Worm (Caenorhabditis elegans) whole organism, mixed stage, embryonic: ENCODE data around the gene Y22D7AR.6.

Experiments used
- M03D4.4 ChIP-seq: sonication (generic microtip); optimal IDR thresholded peaks from 2 replicates; lab custom pipeline; 2017; ENCODE audit warnings: mild to moderate bottlenecking, missing genetic modification characterization, missing compliant biosample characterization
- bed-3 ChIP-seq: fragments of 200-800 bp; sonication (Bioruptor generic); optimal IDR thresholded peaks from 3 replicates; lab custom pipeline; 2018; ENCODE audit warnings: mild to moderate bottlenecking, missing genetic modification characterization, moderate library complexity, missing compliant biosample characterization
- blmp-1 ChIP-seq: fragments of 150-350 bp; optimal IDR thresholded peaks from 2 replicates; lab custom pipeline; 2014; ENCODE audit warnings: missing biosample characterization, missing genetic modification characterization
- ceh-39 ChIP-seq: fragments of 150-350 bp; optimal IDR thresholded peaks from 2 replicates; lab custom pipeline; 2014; ENCODE audit warnings: missing biosample characterization, missing genetic modification characterization
- ceh-43 ChIP-seq: fragments of 200-800 bp; sonication (Bioruptor generic); optimal IDR thresholded peaks from 2 replicates; lab custom pipeline; 2018; ENCODE audit warnings: mild to moderate bottlenecking, missing genetic modification characterization, moderate library complexity, missing compliant biosample characterization
- ceh-83 ChIP-seq: fragments of 200-800 bp; sonication (Bioruptor generic); optimal IDR thresholded peaks from 2 replicates; lab custom pipeline; 2018; ENCODE audit warnings: mild to moderate bottlenecking, missing genetic modification characterization, missing compliant biosample characterization
- ces-1 ChIP-seq: fragments of 150-350 bp; optimal IDR thresholded peaks from 2 replicates; lab custom pipeline; 2014; ENCODE audit warnings: missing biosample characterization, missing genetic modification reagents, missing genetic modification characterization
- cnd-1 ChIP-seq: fragments of 200-800 bp; sonication (Bioruptor generic); optimal IDR thresholded peaks from 2 replicates; lab custom pipeline; 2018; ENCODE audit warnings: mild to moderate bottlenecking, missing genetic modification characterization, missing compliant biosample characterization
- drap-1 ChIP-seq: fragments of 200-800 bp; sonication (Bioruptor generic); optimal IDR thresholded peaks from 3 replicates; lab custom pipeline; 2018; ENCODE audit warnings: mild to moderate bottlenecking, missing genetic modification characterization, missing compliant biosample characterization
- elt-1 ChIP-seq: sonication (generic microtip); optimal IDR thresholded peaks from 2 replicates; lab custom pipeline; 2017; ENCODE audit warnings: missing genetic modification characterization, mild to moderate bottlenecking, missing compliant biosample characterization, antibody characterized with exemption, moderate library complexity, borderline replicate concordance; ENCODE audit not compliant: insufficient read depth
- elt-3 ChIP-seq: fragments of 150-350 bp; optimal IDR thresholded peaks from 2 replicates; lab custom pipeline; 2014; ENCODE audit warnings: missing biosample characterization, missing genetic modification characterization
- flh-1 ChIP-seq: fragments of 200-800 bp; sonication (Bioruptor generic); optimal IDR thresholded peaks from 2 replicates; lab custom pipeline; 2018; ENCODE audit warnings: mild to moderate bottlenecking, missing genetic modification characterization, moderate library complexity, missing compliant biosample characterization
- ham-2 ChIP-seq: fragments of 200-800 bp; sonication (Bioruptor generic); optimal IDR thresholded peaks from 2 replicates; lab custom pipeline; 2018; ENCODE audit warnings: mild to moderate bottlenecking, missing genetic modification characterization, missing compliant biosample characterization
- hlh-1 ChIP-seq: fragments of 150-350 bp; optimal IDR thresholded peaks from 2 replicates; lab custom pipeline; 2014; ENCODE audit warnings: missing biosample characterization, missing genetic modification reagents, missing genetic modification characterization
- lin-13 ChIP-seq: fragments of 150-350 bp; optimal IDR thresholded peaks from 2 replicates; lab custom pipeline; 2014; ENCODE audit warnings: missing biosample characterization, missing genetic modification characterization
- lin-32 ChIP-seq: fragments of 200-800 bp; sonication (Bioruptor generic); optimal IDR thresholded peaks from 2 replicates; lab custom pipeline; 2018; ENCODE audit warnings: mild to moderate bottlenecking, missing genetic modification characterization, missing compliant biosample characterization
- lsy-2 ChIP-seq: fragments of 150-350 bp; optimal IDR thresholded peaks from 2 replicates; lab custom pipeline; 2014; ENCODE audit warnings: missing biosample characterization, missing genetic modification characterization
- mab-5 ChIP-seq: fragments of 150-350 bp; optimal IDR thresholded peaks from 2 replicates; lab custom pipeline; 2014; ENCODE audit warnings: missing biosample characterization, missing genetic modification characterization
- mep-1 ChIP-seq: fragments of 150-350 bp; optimal IDR thresholded peaks from 2 replicates; lab custom pipeline; 2017; ENCODE audit warnings: missing biosample characterization, missing genetic modification reagents, missing genetic modification characterization, inconsistent platforms
- mls-2 ChIP-seq: sonication (generic microtip); optimal IDR thresholded peaks from 2 replicates; lab custom pipeline; 2016; ENCODE audit warnings: mild to moderate bottlenecking, missing genetic modification characterization, moderate library complexity, missing compliant biosample characterization
- nhr-12 ChIP-seq: fragments of 150-350 bp; optimal IDR thresholded peaks from 2 replicates; lab custom pipeline; 2014; ENCODE audit warnings: missing biosample characterization, missing genetic modification characterization
- nhr-2 ChIP-seq: fragments of 150-350 bp; optimal IDR thresholded peaks from 2 replicates; lab custom pipeline; 2014; ENCODE audit warnings: missing biosample characterization, missing genetic modification characterization
- nhr-28 ChIP-seq: fragments of 150-350 bp; optimal IDR thresholded peaks from 2 replicates; lab custom pipeline; 2014; ENCODE audit warnings: missing biosample characterization, missing genetic modification characterization
- pha-4 ChIP-seq: fragments of 150-350 bp; optimal IDR thresholded peaks from 2 replicates; lab custom pipeline; 2018; ENCODE audit warnings: missing biosample characterization, missing genetic modification reagents, missing genetic modification characterization
- snpc-4 ChIP-seq: fragments of 150-350 bp; optimal IDR thresholded peaks from 2 replicates; lab custom pipeline; 2014; ENCODE audit warnings: missing biosample characterization, missing genetic modification characterization
- sptf-1 ChIP-seq: sonication (generic microtip); optimal IDR thresholded peaks from 2 replicates; lab custom pipeline; 2017; ENCODE audit warnings: mild to moderate bottlenecking, missing genetic modification characterization, moderate library complexity, missing compliant biosample characterization
- tbx-8 ChIP-seq: fragments of 200-800 bp; sonication (Bioruptor generic); optimal IDR thresholded peaks from 2 replicates; lab custom pipeline; 2018; ENCODE audit warnings: mild to moderate bottlenecking, missing genetic modification characterization, moderate library complexity, missing compliant biosample characterization
- unc-39 ChIP-seq: fragments of 150-350 bp; optimal IDR thresholded peaks from 2 replicates; lab custom pipeline; 2014; ENCODE audit warnings: missing biosample characterization, missing genetic modification characterization
- unc-62 ChIP-seq: fragments of 150-350 bp; optimal IDR thresholded peaks from 2 replicates; lab custom pipeline; 2014; ENCODE audit warnings: missing biosample characterization, missing genetic modification reagents, missing genetic modification characterization
- zip-8 ChIP-seq: fragments of 150-350 bp; optimal IDR thresholded peaks from 2 replicates; lab custom pipeline; 2014; ENCODE audit warnings: missing biosample characterization, missing genetic modification characterization
- ztf-11 ChIP-seq: fragments of 150-350 bp; optimal IDR thresholded peaks from 2 replicates; lab custom pipeline; 2014; ENCODE audit warnings: missing biosample characterization, missing genetic modification characterization

Gene Y22D7AR.6

ce11 chrIII:1674760-1675159 lies 1.8 kb downstream of the Y22D7AR.6 start:
- TF ChIP-seq unc-39 (tag; lab: Kevin White, UChicago) (no peak), mab-5 (tag; lab: Kevin White, UChicago) (no peak), drap-1 (GFP tag; lab: Kevin White, UChicago) (no peak), lsy-2 (tag; lab: Kevin White, UChicago) (no peak), bed-3 (GFP tag; lab: Kevin White, UChicago) (no peak), ceh-39 (no peak), unc-62 (GFP tag; lab: Kevin White, UChicago) (no peak), nhr-12 (tag; lab: Kevin White, UChicago) (no peak), sptf-1 (tag; lab: Kevin White, UChicago) (no peak), hlh-1 (tag; lab: Kevin White, UChicago) (no peak), ham-2 (GFP tag; lab: Kevin White, UChicago) (no peak), nhr-2 (tag; lab: Kevin White, UChicago) (no peak), cnd-1 (no peak), mls-2 (no peak), ces-1 (GFP tag; lab: Kevin White, UChicago) (no peak), lin-32 (GFP tag; lab: Kevin White, UChicago) (no peak), M03D4.4 (tag; lab: Kevin White, UChicago) (no peak), ceh-83 (no peak)

ce11 chrIII:1673320-1673719 lies 3.2 kb downstream of the Y22D7AR.6 start:
- no peak for TF ChIP-seq unc-39 (tag; lab: Kevin White, UChicago)
- TF ChIP-seq pha-4 (tag; lab: Kevin White, UChicago) = no peak
- no peak for TF ChIP-seq lin-13
- no peak for TF ChIP-seq elt-3 (tag; lab: Kevin White, UChicago)
- TF ChIP-seq mep-1 = no peak
- TF ChIP-seq mab-5 (tag; lab: Kevin White, UChicago) = no peak
- no peak for TF ChIP-seq blmp-1
- no peak for TF ChIP-seq nhr-2 (tag; lab: Kevin White, UChicago)
- no peak for TF ChIP-seq mls-2
- TF ChIP-seq flh-1 (GFP tag; lab: Kevin White, UChicago) = no peak

ce11 chrIII:1668519-1668918 lies 8.0 kb downstream of the Y22D7AR.6 start, which contains the start of gene glb-30:
Gene glb-30, minus strand, starts transcription at chrIII:1668619.
- TF ChIP-seq ztf-11 (tag; lab: Kevin White, UChicago) = no peak
- no peak for TF ChIP-seq elt-1 (tag; lab: Kevin White, UChicago)
- no peak for TF ChIP-seq unc-39 (tag; lab: Kevin White, UChicago)
- no peak for TF ChIP-seq nhr-28 (tag; lab: Kevin White, UChicago)
- no peak for TF ChIP-seq flh-1 (GFP tag; lab: Kevin White, UChicago)
- no peak for TF ChIP-seq zip-8 (tag; lab: Kevin White, UChicago)
- TF ChIP-seq mep-1 = no peak
- TF ChIP-seq mab-5 (tag; lab: Kevin White, UChicago) = no peak
- TF ChIP-seq blmp-1 = no peak
- TF ChIP-seq ceh-43 = no peak

- no peak for TF ChIP-seq snpc-4 (tag; lab: Kevin White, UChicago)
- TF ChIP-seq, all 35 proteins: peak for 0
Measured at ce11 chrIII:1666893-1667292, 9.6 kb downstream of the Y22D7AR.6 start.

ce11 chrIII:1665799-1666308 lies 10.7 kb downstream of the Y22D7AR.6 start, which contains the start of gene Y22D7AR.3:
Gene Y22D7AR.3, minus strand, starts transcription at chrIII:1665849.
- no peak for TF ChIP-seq hlh-1 (tag; lab: Kevin White, UChicago)
- peak; percentile 40 for TF ChIP-seq zip-8 (tag; lab: Kevin White, UChicago)

ce11 chrIII:1665373-1665772 lies 11.1 kb downstream of the Y22D7AR.6 start:
- TF ChIP-seq elt-3 (tag; lab: Kevin White, UChicago) (no peak), pha-4 (tag; lab: Kevin White, UChicago) (no peak), lsy-2 (tag; lab: Kevin White, UChicago) (no peak), tbx-8 (GFP tag; lab: Kevin White, UChicago) (no peak), M03D4.4 (tag; lab: Kevin White, UChicago) (no peak), nhr-2 (tag; lab: Kevin White, UChicago) (no peak), blmp-1 (no peak), sptf-1 (tag; lab: Kevin White, UChicago) (no peak)
- TF ChIP-seq, all 35 proteins: peak for 0
